Worm (Caenorhabditis elegans): ENCODE results near the gene C29E4.17.
A peak's percentile ranks its signal among the peaks of the same experiment; 100 is the strongest.

Gene C29E4.17

ce11 chrIII:7937548-7937947, 15.2 kb downstream of the C29E4.17 start, which contains the start of gene C29E4.10:
TSS of gene C29E4.10 (plus strand) at chrIII:7937848.
- TF ChIP-seq elt-1 (tag; optimal IDR thresholded peaks at IDR 0.05), result no peak
- no peak for TF ChIP-seq ZK546.5 (tag; optimal IDR thresholded peaks at IDR 0.05)
- no peak for TF ChIP-seq blmp-1 (tag; optimal IDR thresholded peaks at IDR 0.05; ENCODE audit: insufficient read depth)
- no peak for TF ChIP-seq nhr-11 (tag; optimal IDR thresholded peaks at IDR 0.05)
- TF ChIP-seq nhr-6 (tag; optimal IDR thresholded peaks at IDR 0.05), result no peak
- no peak for TF ChIP-seq ceh-82 (tag; optimal IDR thresholded peaks at IDR 0.05)
- no peak for TF ChIP-seq nhr-10 (tag; optimal IDR thresholded peaks at IDR 0.05)
- no peak for TF ChIP-seq nhr-129 (tag; optimal IDR thresholded peaks at IDR 0.05)
- TF ChIP-seq ama-1 (optimal IDR thresholded peaks at IDR 0.05), result no peak
- no peak for TF ChIP-seq R02D3.7 (tag; optimal IDR thresholded peaks at IDR 0.05)
- TF ChIP-seq nhr-21 (tag; optimal IDR thresholded peaks at IDR 0.05), result no peak
- no peak for TF ChIP-seq gmeb-1 (tag; optimal IDR thresholded peaks at IDR 0.05)
- TF ChIP-seq Y55F3AM.14 (GFP tag; optimal IDR thresholded peaks at IDR 0.05), result no peak
- no peak for TF ChIP-seq nhr-23 (tag; optimal IDR thresholded peaks at IDR 0.05)
- TF ChIP-seq egl-27 (tag; optimal IDR thresholded peaks at IDR 0.05), result no peak
- no peak for TF ChIP-seq snpc-4 (tag; optimal IDR thresholded peaks at IDR 0.05)
- no peak for TF ChIP-seq sma-3 (GFP tag; optimal IDR thresholded peaks at IDR 0.05)
- TF ChIP-seq crh-2 (tag; optimal IDR thresholded peaks at IDR 0.05), result no peak

- TF ChIP-seq unc-39 (tag; optimal IDR thresholded peaks at IDR 0.05) (no peak), skn-1 (tag; optimal IDR thresholded peaks at IDR 0.05) (no peak), nhr-237 (tag; optimal IDR thresholded peaks at IDR 0.05) (no peak), unc-62 (GFP tag; optimal IDR thresholded peaks at IDR 0.05) (no peak), blmp-1 (tag; optimal IDR thresholded peaks at IDR 0.05; ENCODE audit: insufficient read depth) (no peak), nhr-129 (tag; optimal IDR thresholded peaks at IDR 0.05) (peak; percentile 64), ZK546.5 (tag; optimal IDR thresholded peaks at IDR 0.05) (no peak), Y55F3AM.14 (GFP tag; optimal IDR thresholded peaks at IDR 0.05) (no peak), ztf-1 (GFP tag; conservative IDR thresholded peaks at IDR 0.05) (no peak), dmd-4 (tag; optimal IDR thresholded peaks at IDR 0.05) (no peak), peb-1 (tag; optimal IDR thresholded peaks at IDR 0.05) (no peak), snpc-4 (tag; optimal IDR thresholded peaks at IDR 0.05) (no peak), fos-1 (tag; optimal IDR thresholded peaks at IDR 0.05) (no peak), nhr-23 (tag; optimal IDR thresholded peaks at IDR 0.05) (no peak), nhr-12 (tag; optimal IDR thresholded peaks at IDR 0.05) (no peak), alr-1 (tag; optimal IDR thresholded peaks at IDR 0.05) (no peak), ceh-82 (tag; optimal IDR thresholded peaks at IDR 0.05) (no peak), nhr-77 (tag; optimal IDR thresholded peaks at IDR 0.05) (peak; percentile 30), nhr-6 (tag; optimal IDR thresholded peaks at IDR 0.05) (no peak), unc-55 (GFP tag; optimal IDR thresholded peaks at IDR 0.05) (peak; percentile 86), ztf-4 (tag; optimal IDR thresholded peaks at IDR 0.05) (no peak), lin-11 (tag; optimal IDR thresholded peaks at IDR 0.05) (peak; percentile 70), lin-39 (tag; optimal IDR thresholded peaks at IDR 0.05) (no peak), elt-3 (tag; optimal IDR thresholded peaks at IDR 0.05) (no peak), egl-27 (tag; optimal IDR thresholded peaks at IDR 0.05) (no peak), mab-5 (tag; optimal IDR thresholded peaks at IDR 0.05) (peak; percentile 56), zag-1 (tag; optimal IDR thresholded peaks at IDR 0.05) (no peak), ceh-16 (tag; optimal IDR thresholded peaks at IDR 0.05) (no peak), gmeb-1 (tag; optimal IDR thresholded peaks at IDR 0.05) (peak; percentile 97), nhr-10 (tag; optimal IDR thresholded peaks at IDR 0.05) (no peak), C34F6.9 (tag; optimal IDR thresholded peaks at IDR 0.05) (peak; percentile 81), lsy-2 (tag; optimal IDR thresholded peaks at IDR 0.05) (peak; percentile 51 to 88), R02D3.7 (tag; optimal IDR thresholded peaks at IDR 0.05) (peak; percentile 20), sem-4 (tag; optimal IDR thresholded peaks at IDR 0.05) (no peak), F13H6.1 (tag; optimal IDR thresholded peaks at IDR 0.05) (peak; percentile 46), nhr-25 (tag; optimal IDR thresholded peaks at IDR 0.05) (peak; percentile 60), lin-13 (GFP tag; optimal IDR thresholded peaks at IDR 0.05) (peak; percentile 68), crh-2 (tag; optimal IDR thresholded peaks at IDR 0.05) (peak; percentile 49), ztf-11 (tag; optimal IDR thresholded peaks at IDR 0.05) (no peak), elt-1 (tag; optimal IDR thresholded peaks at IDR 0.05) (no peak), mbf-1 (tag; optimal IDR thresholded peaks at IDR 0.05) (no peak), nhr-21 (tag; optimal IDR thresholded peaks at IDR 0.05) (peak; percentile 42), mdl-1 (tag; optimal IDR thresholded peaks at IDR 0.05) (no peak), sma-9 (GFP tag; optimal IDR thresholded peaks at IDR 0.05) (peak; percentile 58), sma-9 (tag; optimal IDR thresholded peaks at IDR 0.05) (no peak), ama-1 (optimal IDR thresholded peaks at IDR 0.05) (peak; percentile 31), nhr-11 (tag; optimal IDR thresholded peaks at IDR 0.05) (no peak), sma-3 (GFP tag; optimal IDR thresholded peaks at IDR 0.05) (peak; percentile 61), aly-2 (tag; optimal IDR thresholded peaks at IDR 0.05) (no peak)
Measured at ce11 chrIII:7940819-7941218, 18.5 kb downstream of the C29E4.17 start, which contains the start of gene C29E4.12. TSS of gene C29E4.12 (plus strand) at chrIII:7941151.
